Fruit fly (Drosophila melanogaster): ENCODE data around the gene Bx42.

dm6 chrX:9077558-9077957 is 28.8 kb downstream of the Bx42 start:
- TF ChIP-seq CG9948 (tag; optimal IDR thresholded peaks at IDR 0.05) = no peak
- TF ChIP-seq CG17806 (tag; optimal IDR thresholded peaks at IDR 0.05) = no peak
- TF ChIP-seq D1 (tag; optimal IDR thresholded peaks at IDR 0.05) = no peak
- peak; percentile 48 for TF ChIP-seq gl (tag; optimal IDR thresholded peaks at IDR 0.05)
- TF ChIP-seq CG13204 (GFP tag; optimal IDR thresholded peaks at IDR 0.05) = peak; percentile 64
- peak; percentile 29 for TF ChIP-seq Pif1A (GFP tag; optimal IDR thresholded peaks at IDR 0.05)
- TF ChIP-seq CG12605 (GFP tag; IDR thresholded peaks at IDR 0.05) = peak; percentile 40; the same call in 1 of the 2 replicates
- no peak for TF ChIP-seq CG32121 (GFP tag; IDR thresholded peaks at IDR 0.05)
- no peak for TF ChIP-seq Ets98B (GFP tag; IDR thresholded peaks at IDR 0.05)

Measured in whole organism, pupa.